Worm (Caenorhabditis elegans) whole organism, L2 larva: Measurements from ENCODE around the gene asp-2.

Source experiments
- nhr-21 ChIP-seq: fragments of 150-350 bp; optimal IDR thresholded peaks from 2 replicates; lab custom pipeline; 2014; ENCODE audit warnings: missing biosample characterization, missing genetic modification characterization
- nhr-237 ChIP-seq: fragments of 150-350 bp; optimal IDR thresholded peaks from 2 replicates; lab custom pipeline; 2014; ENCODE audit warnings: missing biosample characterization, missing genetic modification characterization
- nhr-77 ChIP-seq: fragments of 150-350 bp; optimal IDR thresholded peaks from 2 replicates; lab custom pipeline; 2014; ENCODE audit warnings: missing biosample characterization, missing genetic modification characterization
- ztf-4 ChIP-seq: fragments of 150-350 bp; optimal IDR thresholded peaks from 2 replicates; lab custom pipeline; 2014; ENCODE audit warnings: missing biosample characterization, missing genetic modification characterization

- TF ChIP-seq nhr-77 (tag; lab: Kevin White, UChicago) (no peak), ztf-4 (no peak), nhr-21 (tag; lab: Kevin White, UChicago) (no peak), nhr-237 (no peak)
Observed at ce11 chrV:9186028-9186427, 16.8 kb upstream of the asp-2 start.
